Worm (Caenorhabditis elegans) whole organism, L3 larva: ENCODE results near the gene F21D5.7.

Experiments
- daf-12 ChIP-seq: fragments of 150-350 bp; optimal IDR thresholded peaks from 2 replicates; lab custom pipeline; 2014; ENCODE audit warnings: missing biosample characterization, missing genetic modification reagents, missing genetic modification characterization
- egl-27 ChIP-seq: sonication (generic microtip); optimal IDR thresholded peaks from 4 replicates; lab custom pipeline; 2017; ENCODE audit warnings: missing biosample characterization, missing genetic modification reagents, missing genetic modification characterization
- lin-15B ChIP-seq: fragments of 150-350 bp; optimal IDR thresholded peaks from 2 replicates; lab custom pipeline; 2014; ENCODE audit warnings: missing biosample characterization, missing genetic modification characterization
- mml-1 ChIP-seq: fragments of 150-350 bp; sonication (generic microtip); optimal IDR thresholded peaks from 3 replicates; lab custom pipeline; 2014; ENCODE audit warnings: missing biosample characterization, missing genetic modification characterization
- nhr-12 ChIP-seq: fragments of 150-350 bp; optimal IDR thresholded peaks from 2 replicates; lab custom pipeline; 2014; ENCODE audit warnings: missing biosample characterization, missing genetic modification characterization
- pha-4 ChIP-seq: fragments of 150-350 bp; optimal IDR thresholded peaks from 2 replicates; lab custom pipeline; 2014; ENCODE audit warnings: missing biosample characterization, missing genetic modification reagents, missing genetic modification characterization

ce11 chrIV:8790144-8790543, 46.6 kb upstream of the F21D5.7 start, which contains the start of gene sru-35:
- no peak for TF ChIP-seq nhr-12 (tag; lab: Kevin White, UChicago)
- no peak for TF ChIP-seq mml-1 (tag; lab: Kevin White, UChicago)
- no peak for TF ChIP-seq pha-4
- TF ChIP-seq daf-12 (tag; lab: Kevin White, UChicago) = no peak
- TF ChIP-seq lin-15B = no peak
- TF ChIP-seq egl-27 (tag; lab: Kevin White, UChicago) = no peak
